Worm (Caenorhabditis elegans): ENCODE results near the gene ZK1037.6.

Gene ZK1037.6

ce11 chrV:15310780-15311179 lies 16.8 kb downstream of the ZK1037.6 start, which contains the start of gene irld-62:
Gene irld-62 (plus strand): TSS chrV:15311080.
- no peak for TF ChIP-seq ets-5 (GFP tag; IDR thresholded peaks at IDR 0.05)
- no peak for TF ChIP-seq unc-30 (tag; optimal IDR thresholded peaks at IDR 0.05)
- TF ChIP-seq lin-13 (GFP tag; optimal IDR thresholded peaks at IDR 0.05): no peak
- no peak for TF ChIP-seq nhr-85 (tag)
- no peak for TF ChIP-seq snu-23 (GFP tag; optimal IDR thresholded peaks at IDR 0.05)
- no peak for TF ChIP-seq grh-1 (GFP tag; IDR thresholded peaks at IDR 0.05)
- TF ChIP-seq lin-39 (tag; optimal IDR thresholded peaks at IDR 0.05): no peak
- no peak for TF ChIP-seq tlp-1 (tag; optimal IDR thresholded peaks at IDR 0.05)

- no peak for TF ChIP-seq nhr-237 (tag; optimal IDR thresholded peaks at IDR 0.05)
- TF ChIP-seq swsn-7 (tag; optimal IDR thresholded peaks at IDR 0.05): no peak
- peak; percentile 98 for TF ChIP-seq hlh-4 (tag; optimal IDR thresholded peaks at IDR 0.05)
- TF ChIP-seq C16A3.4 (tag; optimal IDR thresholded peaks at IDR 0.05): no peak
- peak; percentile 42 for TF ChIP-seq nhr-47 (tag; optimal IDR thresholded peaks at IDR 0.05)
- no peak for TF ChIP-seq nhr-90 (tag; optimal IDR thresholded peaks at IDR 0.05; ENCODE audit: poor library complexity)
- no peak for TF ChIP-seq irx-1 (tag; optimal IDR thresholded peaks at IDR 0.05)
- TF ChIP-seq fkh-8 (tag; optimal IDR thresholded peaks at IDR 0.05): peak; percentile 64
- TF ChIP-seq nhr-71 (tag; optimal IDR thresholded peaks at IDR 0.05): peak; percentile 47
Observed at ce11 chrV:15309011-15309410, 18.6 kb downstream of the ZK1037.6 start, which contains the start of gene srz-10. Gene srz-10 (minus strand): TSS chrV:15309098.

ce11 chrV:15306745-15307144 lies 20.9 kb downstream of the ZK1037.6 start, which contains the start of gene T26H8.4:
Gene T26H8.4 (minus strand): TSS chrV:15306845.
- TF ChIP-seq sox-4 (tag; optimal IDR thresholded peaks at IDR 0.05) (no peak), pax-3 (tag; optimal IDR thresholded peaks at IDR 0.05) (peak; percentile 66)

- peak; percentile 46 for TF ChIP-seq pax-3 (tag; optimal IDR thresholded peaks at IDR 0.05)
- TF ChIP-seq nhr-20 (tag; optimal IDR thresholded peaks at IDR 0.05): no peak
- no peak for TF ChIP-seq fkh-8 (tag; optimal IDR thresholded peaks at IDR 0.05)
- no peak for TF ChIP-seq egl-13 (tag; optimal IDR thresholded peaks at IDR 0.05)
- TF ChIP-seq unc-86 (tag; optimal IDR thresholded peaks at IDR 0.05): no peak
- TF ChIP-seq tbx-2 (tag; optimal IDR thresholded peaks at IDR 0.05): no peak
- TF ChIP-seq unc-130 (tag; optimal IDR thresholded peaks at IDR 0.05): no peak
- TF ChIP-seq hlh-17 (GFP tag; optimal IDR thresholded peaks at IDR 0.05; ENCODE audit: borderline replicate concordance): no peak
Observed at ce11 chrV:15305502-15305901, 22.1 kb downstream of the ZK1037.6 start, which contains the start of gene T26H8.5. Gene T26H8.5 (minus strand): TSS chrV:15305602.

- TF ChIP-seq nhr-20 (tag; optimal IDR thresholded peaks at IDR 0.05): no peak
- peak; percentile 67 for TF ChIP-seq pax-3 (tag; optimal IDR thresholded peaks at IDR 0.05)
- no peak for TF ChIP-seq F16B12.6 (tag; optimal IDR thresholded peaks at IDR 0.05)
Observed at ce11 chrV:15303625-15304024, 24.0 kb downstream of the ZK1037.6 start, which contains the start of gene srx-48. Gene srx-48 (minus strand): TSS chrV:15303725.

- TF ChIP-seq nhr-90 (tag; optimal IDR thresholded peaks at IDR 0.05; ENCODE audit: poor library complexity) (peak; percentile 19), elt-2 (tag; optimal IDR thresholded peaks at IDR 0.05) (peak; percentile 100), fkh-8 (tag; optimal IDR thresholded peaks at IDR 0.05) (no peak), ceh-90 (tag; optimal IDR thresholded peaks at IDR 0.05) (no peak), xbp-1 (tag; optimal IDR thresholded peaks at IDR 0.05) (no peak), ceh-88 (GFP tag; IDR thresholded peaks at IDR 0.05) (no peak), tlp-1 (tag; optimal IDR thresholded peaks at IDR 0.05) (peak; percentile 83), aha-1 (tag; optimal IDR thresholded peaks at IDR 0.05) (no peak), nhr-20 (tag; optimal IDR thresholded peaks at IDR 0.05) (peak; percentile 52), unc-130 (tag; optimal IDR thresholded peaks at IDR 0.05) (no peak), unc-30 (tag; optimal IDR thresholded peaks at IDR 0.05) (no peak), ztf-4 (tag; optimal IDR thresholded peaks at IDR 0.05) (no peak), nhr-76 (tag; optimal IDR thresholded peaks at IDR 0.05) (no peak), isw-1 (GFP tag; IDR thresholded peaks at IDR 0.05) (no peak), nhr-71 (tag; optimal IDR thresholded peaks at IDR 0.05) (peak; percentile 30), ceh-8 (GFP tag; optimal IDR thresholded peaks at IDR 0.05) (no peak), nhr-47 (tag; optimal IDR thresholded peaks at IDR 0.05) (no peak), mdl-1 (tag; optimal IDR thresholded peaks at IDR 0.05) (no peak), efl-1 (optimal IDR thresholded peaks at IDR 0.05) (no peak), efl-1 (GFP tag; optimal IDR thresholded peaks at IDR 0.05 in 1 of 2) (peak in 1 of 2 experiments; percentile 37), fkh-4 (tag; optimal IDR thresholded peaks at IDR 0.05; ENCODE audit: borderline replicate concordance) (no peak), lin-35 (GFP tag; optimal IDR thresholded peaks at IDR 0.05) (no peak), nhr-12 (tag; optimal IDR thresholded peaks at IDR 0.05) (no peak), pqm-1 (tag; optimal IDR thresholded peaks at IDR 0.05) (peak; percentile 90), zip-4 (GFP tag; optimal IDR thresholded peaks at IDR 0.05) (no peak), sox-4 (tag; optimal IDR thresholded peaks at IDR 0.05) (no peak)
Observed at ce11 chrV:15298597-15298996, 29.0 kb downstream of the ZK1037.6 start, which contains the start of gene cpr-3. Gene cpr-3 (minus strand): TSS chrV:15298700.
